Worm (Caenorhabditis elegans): ENCODE data around the gene gipc-2.

- TF ChIP-seq him-1 (tag; optimal IDR thresholded peaks at IDR 0.05) (no peak), dao-5 (tag; optimal IDR thresholded peaks at IDR 0.05) (no peak)
Observed at ce11 chrIV:10072527-10072926, 45.1 kb upstream of the gipc-2 start, which contains the start of gene W01B6.3.

Data from whole organism, L4/young adult.